Fruit fly (Drosophila melanogaster) whole organism, wandering third instar larva: Measurements from ENCODE around the gene Ada3.

Source experiments
- Abd-B ChIP-seq: fragments of >200 bp; optimal IDR thresholded peaks from 2 replicates; lab custom pipeline; 2017; ENCODE audit warnings: missing biosample characterization, missing genetic modification characterization
- CG9705 ChIP-seq: fragments of 200-800 bp; sonication (Bioruptor generic); optimal IDR thresholded peaks from 2 replicates; lab custom pipeline; 2018; ENCODE audit warnings: missing biosample characterization, mild to moderate bottlenecking, missing genetic modification characterization
- CrebA ChIP-seq: fragments of 200-800 bp; sonication (Bioruptor generic); optimal IDR thresholded peaks from 2 replicates; lab custom pipeline; 2016; ENCODE audit warnings: missing biosample characterization, mild to moderate bottlenecking, missing genetic modification characterization, borderline replicate concordance
- Dfd ChIP-seq: fragments of >200 bp; optimal IDR thresholded peaks from 2 replicates; lab custom pipeline; 2017; ENCODE audit warnings: missing biosample characterization, missing genetic modification characterization
- GATAd ChIP-seq: sonication (Bioruptor generic); optimal IDR thresholded peaks from 2 replicates; lab custom pipeline; 2016; ENCODE audit warnings: missing biosample characterization, missing genetic modification characterization
- Hnf4 ChIP-seq: fragments of 200-800 bp; sonication (Bioruptor generic); optimal IDR thresholded peaks from 2 replicates; lab custom pipeline; 2016; ENCODE audit warnings: missing biosample characterization, mild to moderate bottlenecking, missing genetic modification characterization
- Jra ChIP-seq: sonication (Bioruptor generic); optimal IDR thresholded peaks from 2 replicates; lab custom pipeline; 2016; ENCODE audit warnings: missing biosample characterization, missing genetic modification characterization
- Myc ChIP-seq: fragments of >200 bp; optimal IDR thresholded peaks from 2 replicates; lab custom pipeline; 2017
- N ChIP-seq: fragments of >200 bp; optimal IDR thresholded peaks from 2 replicates; lab custom pipeline; 2018; ENCODE audit warnings: missing biosample characterization, missing external identifiers, missing genetic modification characterization
- Sp1 ChIP-seq: fragments of 200-800 bp; sonication (Bioruptor generic); optimal IDR thresholded peaks from 3 replicates; lab custom pipeline; 2019; ENCODE audit warnings: missing biosample characterization, mild to moderate bottlenecking, missing genetic modification characterization, moderate library complexity
- brk ChIP-seq: fragments of 200-800 bp; sonication (Bioruptor generic); optimal IDR thresholded peaks from 2 replicates; lab custom pipeline; 2016; ENCODE audit warnings: missing biosample characterization, mild to moderate bottlenecking, missing genetic modification characterization
- dl ChIP-seq, 2 experiments: fragments of 175-275, 200-275 bp in 1 of 2; fragments of 200-275 bp in 1 of 2; sonication (Bioruptor generic); optimal IDR thresholded peaks; lab custom pipeline; 2018; ENCODE audit warnings: mild to moderate bottlenecking in 2 of 2, missing biosample characterization in 2 of 2, missing genetic modification characterization in 2 of 2, moderate library complexity in 2 of 2; ENCODE audit not compliant: partially characterized antibody in 2 of 2, insufficient read depth in 1 of 2
- ey ChIP-seq: fragments of 200-800 bp; sonication (Bioruptor generic); optimal IDR thresholded peaks from 2 replicates; lab custom pipeline; 2016; ENCODE audit warnings: missing biosample characterization, missing genetic modification characterization
- foxo ChIP-seq, 2 experiments: fragments of 200-800 bp; sonication (Bioruptor generic); optimal IDR thresholded peaks; 2 replicates in 1 of 2; 3 replicates in 1 of 2; lab custom pipeline; 2016 to 2017; ENCODE audit warnings: missing biosample characterization in 2 of 2, missing genetic modification characterization in 2 of 2
- fru ChIP-seq: fragments of 200-800 bp; sonication (Bioruptor generic); optimal IDR thresholded peaks from 3 replicates; lab custom pipeline; 2016; ENCODE audit warnings: missing biosample characterization, mild to moderate bottlenecking, missing genetic modification characterization
- h ChIP-seq: fragments of 200-800 bp; sonication (Bioruptor generic); optimal IDR thresholded peaks from 3 replicates; lab custom pipeline; 2016; ENCODE audit warnings: missing biosample characterization, mild to moderate bottlenecking, missing genetic modification characterization
- jim ChIP-seq: fragments of 175-275, 200-325 bp; sonication (Bioruptor generic); optimal IDR thresholded peaks from 2 replicates; lab custom pipeline; 2016; ENCODE audit warnings: missing biosample characterization, mild to moderate bottlenecking, missing genetic modification characterization
- lola ChIP-seq: fragments of >200 bp; optimal IDR thresholded peaks from 2 replicates; lab custom pipeline; 2017; ENCODE audit warnings: missing biosample characterization, missing genetic modification characterization
- psq ChIP-seq: fragments of 200-800 bp; sonication (Bioruptor generic); optimal IDR thresholded peaks from 3 replicates; lab custom pipeline; 2017; ENCODE audit warnings: missing biosample characterization, mild to moderate bottlenecking, missing genetic modification characterization, moderate library complexity
- tai ChIP-seq: sonication (Bioruptor generic); optimal IDR thresholded peaks from 2 replicates; lab custom pipeline; 2016; ENCODE audit warnings: missing biosample characterization, missing genetic modification characterization
- woc ChIP-seq: sonication (Bioruptor generic); optimal IDR thresholded peaks from 2 replicates; lab custom pipeline; 2016; ENCODE audit warnings: missing biosample characterization, mild to moderate bottlenecking, missing genetic modification characterization

Gene Ada3

dm6 chrX:18129297-18129696 is 43.7 kb downstream of the Ada3 start:
- TF ChIP-seq Sp1 (GFP tag; lab: Kevin White, UChicago) (no peak), Myc (no peak), psq (GFP tag; lab: Kevin White, UChicago) (no peak), h (GFP tag; lab: Kevin White, UChicago) (no peak), tai (GFP tag; lab: Kevin White, UChicago) (no peak), dl (GFP tag; optimal IDR thresholded peaks at IDR 0.05; lab: Kevin White, UChicago; ENCODE audit: insufficient read depth in 1 of 2, partially characterized antibody in 2 of 2) (no peak)

- TF ChIP-seq CrebA: no peak
- no peak for TF ChIP-seq tai (GFP tag; lab: Kevin White, UChicago)
- no peak for TF ChIP-seq Hnf4 (GFP tag; lab: Kevin White, UChicago)
- TF ChIP-seq Myc: no peak
- no peak for TF ChIP-seq brk
- TF ChIP-seq Abd-B (GFP tag; lab: Kevin White, UChicago): no peak
- no peak for TF ChIP-seq jim
- TF ChIP-seq woc (GFP tag; lab: Kevin White, UChicago): no peak
- TF ChIP-seq Dfd (GFP tag; lab: Kevin White, UChicago): no peak
- TF ChIP-seq GATAd (GFP tag; lab: Kevin White, UChicago): no peak
- TF ChIP-seq Jra (GFP tag; lab: Kevin White, UChicago): no peak
- no peak for TF ChIP-seq dl (GFP tag; optimal IDR thresholded peaks at IDR 0.05; lab: Kevin White, UChicago; ENCODE audit: insufficient read depth in 1 of 2, partially characterized antibody in 2 of 2)
- TF ChIP-seq psq (GFP tag; lab: Kevin White, UChicago): no peak
- no peak for TF ChIP-seq CG9705 (GFP tag; lab: Kevin White, UChicago)
These were observed 44.6 kb downstream of the Ada3 start, which contains the start of gene CG43133 for dm6 chrX:18130168-18130567. TSS of gene CG43133 (minus strand) at chrX:18130178.

DNA sequence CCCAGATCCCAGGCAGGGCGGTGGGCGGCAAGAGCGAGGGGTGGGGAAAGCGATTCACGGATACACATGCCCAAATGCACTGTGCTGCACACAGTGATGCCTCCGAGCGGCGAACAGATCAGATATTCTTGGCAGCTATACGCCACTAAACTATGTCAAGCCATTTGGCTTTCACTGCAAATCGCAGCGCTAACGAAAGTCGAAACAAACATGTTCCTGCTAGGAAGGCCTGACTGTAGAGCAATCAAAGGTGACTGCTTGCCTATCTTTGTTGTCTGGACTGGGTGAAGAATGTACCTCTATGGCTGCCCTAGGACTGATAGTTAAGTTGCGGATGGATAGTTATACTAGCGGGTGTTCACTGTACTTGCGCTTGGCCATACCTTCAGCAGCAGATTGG is 50.5 kb downstream of the Ada3 start:
- TF ChIP-seq h (GFP tag; lab: Kevin White, UChicago) (peak; percentile 0), ey (no peak), foxo (GFP tag; optimal IDR thresholded peaks at IDR 0.05; lab: Kevin White, UChicago) (peak in 1 of 2 experiments; percentile 26)

dm6 chrX:18136910-18137849 is 51.6 kb downstream of the Ada3 start, which contains the start of gene ari-1:
TSS of gene ari-1 (minus strand) at chrX:18137784.
- TF ChIP-seq psq (GFP tag; lab: Kevin White, UChicago): peak; percentile 41
- TF ChIP-seq Sp1 (GFP tag; lab: Kevin White, UChicago): no peak
- peak in 1 of 2 experiments; percentile 2 for TF ChIP-seq foxo (GFP tag; optimal IDR thresholded peaks at IDR 0.05; lab: Kevin White, UChicago)
- TF ChIP-seq fru (GFP tag; lab: Kevin White, UChicago): peak; percentile 1
- TF ChIP-seq N (GFP tag; lab: Kevin White, UChicago): peak; percentile 85
- TF ChIP-seq h (GFP tag; lab: Kevin White, UChicago): no peak
- TF ChIP-seq Abd-B (GFP tag; lab: Kevin White, UChicago): peak; percentile 21
- peak; percentile 38 for TF ChIP-seq lola (GFP tag; lab: Kevin White, UChicago)
